Worm (Caenorhabditis elegans) whole organism, L1 larva: ENCODE results near the gene citk-1.

Source experiments
- C16A3.4 ChIP-seq: fragments of 150-350 bp; optimal IDR thresholded peaks from 2 replicates; lab custom pipeline; 2014; ENCODE audit warnings: missing biosample characterization, missing genetic modification characterization
- lin-13 ChIP-seq: fragments of 150-350 bp; optimal IDR thresholded peaks from 2 replicates; lab custom pipeline; 2014; ENCODE audit warnings: missing biosample characterization, missing genetic modification reagents, missing genetic modification characterization

DNA sequence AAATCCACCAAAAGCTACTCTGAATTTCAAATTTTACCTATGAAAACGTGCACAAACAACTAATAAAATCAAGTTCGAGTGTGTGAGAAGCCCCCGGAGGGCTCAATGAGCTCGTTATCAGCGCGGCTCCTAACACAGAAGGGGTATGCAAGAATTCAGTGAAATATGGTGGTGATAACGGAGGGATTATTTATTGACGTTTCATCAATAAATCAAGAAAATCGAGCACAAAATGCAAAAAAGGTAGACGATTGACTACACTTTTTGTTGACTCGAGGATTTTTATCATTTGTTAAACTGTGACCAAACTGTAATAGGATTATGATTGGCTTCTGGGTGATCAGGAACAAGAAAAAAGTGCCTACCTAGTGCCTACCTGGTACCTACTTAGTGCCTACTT, 48.7 kb downstream of the citk-1 start, which contains the start of gene zip-3:
- no peak for TF ChIP-seq lin-13
- TF ChIP-seq C16A3.4 = no peak
